Worm (Caenorhabditis elegans) whole organism, L4 larva: ENCODE results near the gene sto-3.
A peak's percentile ranks its signal among the peaks of the same experiment; 100 is the strongest.

ENCODE experiments used
- D1046.2 ChIP-seq: fragments of 200-800 bp; sonication (Bioruptor generic); IDR thresholded peaks from 2 replicates; pipeline ENCODE4 v1.3.6; 2022; ENCODE audit warnings: missing genetic modification characterization, missing compliant biosample characterization
- F37D6.2 ChIP-seq: sonication (generic microtip); optimal IDR thresholded peaks from 2 replicates; lab custom pipeline; 2016; ENCODE audit warnings: mild to moderate bottlenecking, missing genetic modification characterization, missing compliant biosample characterization
- F44E2.7 ChIP-seq: fragments of 200-800 bp; sonication (Bioruptor generic); IDR thresholded peaks from 2 replicates; pipeline ENCODE4 v2.1.2; 2022; ENCODE audit warnings: missing genetic modification characterization, missing compliant biosample characterization
- R02D3.7 ChIP-seq: fragments of 150-350 bp; sonication (generic microtip); optimal IDR thresholded peaks from 3 replicates; lab custom pipeline; 2014; ENCODE audit warnings: missing biosample characterization, missing genetic modification characterization
- Y105C5A.15 ChIP-seq: fragments of 200-800 bp; sonication (Bioruptor generic); IDR thresholded peaks from 2 replicates; pipeline ENCODE4 v1.3.6; 2022; ENCODE audit warnings: missing genetic modification characterization, missing compliant biosample characterization
- Y75B8A.6 ChIP-seq: fragments of 200-800 bp; sonication (Bioruptor generic); IDR thresholded peaks from 2 replicates; pipeline ENCODE4 v1.3.6; 2022; ENCODE audit warnings: missing genetic modification reagents, missing genetic modification characterization, missing compliant biosample characterization
- aha-1 ChIP-seq: fragments of 150-350 bp; peaks from one replicate; lab custom pipeline; 2014; ENCODE audit warnings: missing biosample characterization, missing genetic modification characterization
- ama-1 ChIP-seq: fragments of 150-350 bp; optimal IDR thresholded peaks from 2 replicates; lab custom pipeline; 2014; ENCODE audit warnings: inconsistent platforms, mixed read lengths
- ceh-32 ChIP-seq: sonication (generic microtip); optimal IDR thresholded peaks from 2 replicates; lab custom pipeline; 2016; ENCODE audit warnings: mild to moderate bottlenecking, missing genetic modification characterization, missing compliant biosample characterization; ENCODE audit not compliant: poor library complexity
- ceh-62 ChIP-seq: sonication (generic microtip); optimal IDR thresholded peaks from 2 replicates; lab custom pipeline; 2017; ENCODE audit warnings: missing biosample characterization, missing genetic modification characterization
- daf-12 ChIP-seq: fragments of 150-350 bp; optimal IDR thresholded peaks from 2 replicates; lab custom pipeline; 2014; ENCODE audit warnings: missing biosample characterization, missing genetic modification reagents, missing genetic modification characterization
- dmd-6 ChIP-seq: fragments of 200-800 bp; sonication (Bioruptor generic); IDR thresholded peaks from 2 replicates; pipeline ENCODE4 v1.3.6; 2022; ENCODE audit warnings: missing genetic modification reagents, missing genetic modification characterization, missing compliant biosample characterization
- duxl-1 ChIP-seq: sonication (generic microtip); optimal IDR thresholded peaks from 2 replicates; lab custom pipeline; 2016; ENCODE audit warnings: mild to moderate bottlenecking, missing genetic modification characterization, moderate library complexity, missing compliant biosample characterization; ENCODE audit not compliant: poor library complexity
- egl-43 ChIP-seq: fragments of 200-800 bp; sonication (Bioruptor generic); IDR thresholded peaks from 2 replicates; pipeline ENCODE4 v1.3.6; 2022; ENCODE audit warnings: missing genetic modification reagents, missing genetic modification characterization, missing compliant biosample characterization
- fos-1 ChIP-seq: fragments of 150-350 bp; optimal IDR thresholded peaks from 2 replicates; lab custom pipeline; 2014; ENCODE audit warnings: missing biosample characterization, missing genetic modification characterization
- hmg-1.1 ChIP-seq: fragments of 200-800 bp; sonication (Bioruptor generic); IDR thresholded peaks from 2 replicates; pipeline ENCODE4 v1.3.6; 2022; ENCODE audit warnings: missing genetic modification reagents, missing genetic modification characterization, missing compliant biosample characterization
- jun-1 ChIP-seq: fragments of 150-350 bp; optimal IDR thresholded peaks from 2 replicates; lab custom pipeline; 2014; ENCODE audit warnings: missing biosample characterization, missing genetic modification reagents, missing genetic modification characterization
- lin-1 ChIP-seq: fragments of 200-800 bp; sonication (Bioruptor generic); IDR thresholded peaks from 2 replicates; pipeline ENCODE4 v1.3.6; 2022; ENCODE audit warnings: missing genetic modification reagents, missing genetic modification characterization, missing compliant biosample characterization
- lin-29 ChIP-seq: fragments of 200-800 bp; sonication (Bioruptor generic); IDR thresholded peaks from 2 replicates; pipeline ENCODE4 v1.3.6; 2022; ENCODE audit warnings: missing genetic modification reagents, missing genetic modification characterization, missing compliant biosample characterization
- lin-39 ChIP-seq: fragments of 150-350 bp; optimal IDR thresholded peaks from 2 replicates; lab custom pipeline; 2014; ENCODE audit warnings: missing biosample characterization, missing genetic modification reagents, missing genetic modification characterization
- lir-3 ChIP-seq: sonication (generic microtip); optimal IDR thresholded peaks from 2 replicates; lab custom pipeline; 2016; ENCODE audit warnings: mild to moderate bottlenecking, missing genetic modification characterization, missing compliant biosample characterization
- lsy-2 ChIP-seq, 2 experiments: fragments of 150-350 bp in 1 of 2; sonication (generic microtip) in 1 of 2; optimal IDR thresholded peaks; 2 replicates each; lab custom pipeline; 2014 to 2017; ENCODE audit warnings: missing biosample characterization in 2 of 2, missing genetic modification characterization in 2 of 2
- mdl-1 ChIP-seq, 2 experiments: fragments of 150-350 bp in 1 of 2; sonication (generic microtip) in 1 of 2; optimal IDR thresholded peaks; 2 replicates each; lab custom pipeline; 2014 to 2017; ENCODE audit warnings: missing biosample characterization in 2 of 2, missing genetic modification characterization in 2 of 2
- mdt-29 ChIP-seq: fragments of 200-800 bp; sonication (Bioruptor generic); IDR thresholded peaks from 2 replicates; pipeline ENCODE4 v1.3.6; 2022; ENCODE audit warnings: missing genetic modification reagents, missing genetic modification characterization, missing compliant biosample characterization
- mep-1 ChIP-seq: fragments of 150-350 bp; sonication (generic microtip); optimal IDR thresholded peaks from 3 replicates; lab custom pipeline; 2014; ENCODE audit warnings: missing biosample characterization, missing genetic modification characterization
- mxl-3 ChIP-seq: fragments of 200-800 bp; sonication (Bioruptor generic); optimal IDR thresholded peaks from 2 replicates; lab custom pipeline; 2018; ENCODE audit warnings: mild to moderate bottlenecking, missing genetic modification characterization, missing compliant biosample characterization
- nhr-11 ChIP-seq: fragments of 150-350 bp; optimal IDR thresholded peaks from 2 replicates; lab custom pipeline; 2014; ENCODE audit warnings: missing biosample characterization, missing genetic modification characterization
- nhr-25 ChIP-seq: sonication (generic microtip); optimal IDR thresholded peaks from 2 replicates; lab custom pipeline; 2017; ENCODE audit warnings: missing genetic modification characterization, mild to moderate bottlenecking, missing compliant biosample characterization, antibody characterized with exemption, moderate library complexity, borderline replicate concordance; ENCODE audit not compliant: insufficient read depth
- nhr-28 ChIP-seq: fragments of 150-350 bp; optimal IDR thresholded peaks from 2 replicates; lab custom pipeline; 2014; ENCODE audit warnings: missing biosample characterization, missing genetic modification characterization
- nhr-41 ChIP-seq: fragments of 200-800 bp; sonication (Bioruptor generic); IDR thresholded peaks from 2 replicates; pipeline ENCODE4 v1.3.6; 2022; ENCODE audit warnings: missing genetic modification reagents, missing genetic modification characterization, missing compliant biosample characterization
- nhr-42 ChIP-seq: fragments of 200-800 bp; sonication (Bioruptor generic); IDR thresholded peaks from 2 replicates; pipeline ENCODE4 v1.3.6; 2022; ENCODE audit warnings: missing genetic modification characterization, missing compliant biosample characterization
- nhr-48 ChIP-seq: sonication (generic microtip); optimal IDR thresholded peaks from 2 replicates; lab custom pipeline; 2016; ENCODE audit warnings: mild to moderate bottlenecking, missing genetic modification characterization, missing compliant biosample characterization
- nhr-6 ChIP-seq: fragments of 150-350 bp; optimal IDR thresholded peaks from 2 replicates; lab custom pipeline; 2014; ENCODE audit warnings: missing biosample characterization, missing genetic modification characterization
- nhr-77 ChIP-seq: fragments of 150-350 bp; optimal IDR thresholded peaks from 2 replicates; lab custom pipeline; 2014; ENCODE audit warnings: missing biosample characterization, missing genetic modification characterization
- php-3 ChIP-seq: fragments of 200-800 bp; sonication (Bioruptor generic); IDR thresholded peaks from 2 replicates; pipeline ENCODE4 v1.3.6; 2022; ENCODE audit warnings: missing genetic modification reagents, missing genetic modification characterization, missing compliant biosample characterization
- saeg-2 ChIP-seq: fragments of 200-800 bp; sonication (Bioruptor generic); IDR thresholded peaks from 2 replicates; pipeline ENCODE4 v1.3.6; 2022; ENCODE audit warnings: missing genetic modification reagents, missing genetic modification characterization, missing compliant biosample characterization
- spr-1 ChIP-seq: sonication (generic microtip); optimal IDR thresholded peaks from 2 replicates; lab custom pipeline; 2016; ENCODE audit warnings: mild to moderate bottlenecking, missing genetic modification characterization, missing compliant biosample characterization
- tag-97 ChIP-seq: fragments of 200-800 bp; sonication (Bioruptor generic); IDR thresholded peaks from 2 replicates; pipeline ENCODE4 v1.3.6; 2022; ENCODE audit warnings: missing genetic modification characterization, missing compliant biosample characterization
- tra-1 ChIP-seq: fragments of 200-800 bp; sonication (Bioruptor generic); IDR thresholded peaks from 2 replicates; pipeline ENCODE4 v1.3.6; 2022; ENCODE audit warnings: missing genetic modification reagents, missing genetic modification characterization, missing compliant biosample characterization
- unc-130 ChIP-seq: sonication (generic microtip); optimal IDR thresholded peaks from 2 replicates; lab custom pipeline; 2016; ENCODE audit warnings: missing genetic modification reagents, missing genetic modification characterization, missing compliant biosample characterization
- zag-1 ChIP-seq: fragments of 150-350 bp; optimal IDR thresholded peaks from 2 replicates; lab custom pipeline; 2014; ENCODE audit warnings: missing biosample characterization, missing genetic modification characterization
- zfp-2 ChIP-seq: sonication (generic microtip); optimal IDR thresholded peaks from 2 replicates; lab custom pipeline; 2016; ENCODE audit warnings: mild to moderate bottlenecking, missing genetic modification characterization, missing compliant biosample characterization
- zfp-3 ChIP-seq: fragments of 200-800 bp; sonication (Bioruptor generic); conservative IDR thresholded peaks from 2 replicates; pipeline ENCODE4 v1.3.6; 2022; ENCODE audit warnings: missing genetic modification reagents, missing genetic modification characterization, missing compliant biosample characterization
- ztf-7 ChIP-seq: fragments of 150-350 bp; optimal IDR thresholded peaks from 2 replicates; lab custom pipeline; 2014; ENCODE audit warnings: missing biosample characterization, missing genetic modification characterization

The sto-3 gene

DNA sequence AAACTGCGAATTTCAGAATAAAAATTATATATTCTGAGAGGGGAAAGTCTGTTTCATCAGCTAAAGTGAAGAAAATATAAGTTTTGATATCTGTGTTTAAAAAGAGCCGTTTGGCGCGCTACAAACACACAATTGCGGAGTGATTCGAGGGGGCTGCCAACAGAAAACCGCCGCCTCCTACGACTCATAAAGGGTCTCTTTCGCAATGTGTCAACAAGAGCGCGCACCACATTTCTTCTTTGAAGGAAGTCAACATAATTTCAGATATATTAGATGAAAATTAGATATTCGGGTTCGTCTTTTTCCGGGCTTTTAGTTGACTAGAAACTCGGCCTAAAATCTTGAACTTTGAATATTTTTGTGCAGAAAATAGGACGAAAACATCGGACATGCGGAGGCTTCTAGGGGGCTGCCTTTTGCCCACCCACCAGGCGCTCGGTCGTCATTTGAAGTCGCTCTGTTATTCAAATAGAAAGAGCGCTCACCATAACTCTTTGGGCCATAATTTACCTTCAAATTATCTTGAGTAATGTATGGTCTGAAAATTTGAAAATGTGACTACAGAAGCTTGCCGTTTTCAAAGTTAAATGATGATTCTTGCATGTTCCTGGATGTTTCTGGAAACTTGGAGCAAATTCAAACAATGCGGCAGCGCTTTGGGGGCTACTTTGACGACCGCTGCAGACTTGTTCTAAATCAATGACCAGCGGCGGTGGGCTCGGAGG, 16.0 kb downstream of the sto-3 start (continued):
- peak; percentile 67 to 81 for TF ChIP-seq mdl-1 (tag; optimal IDR thresholded peaks at IDR 0.05; lab: Kevin White, UChicago)
- peak; percentile 93 for TF ChIP-seq zfp-3 (GFP tag; lab: Robert Waterston, UW)
- peak; percentile 84; the same call in 1 of the 2 replicates for TF ChIP-seq D1046.2 (GFP tag; lab: Robert Waterston, UW)
- TF ChIP-seq lin-1 (GFP tag; lab: Robert Waterston, UW) = peak; percentile 69; the same call in 1 of the 2 replicates
- peak; percentile 90 for TF ChIP-seq F37D6.2
- TF ChIP-seq hmg-1.1 = peak; percentile 91
- peak; percentile 91 for TF ChIP-seq nhr-42 (GFP tag; lab: Robert Waterston, UW)
- TF ChIP-seq mxl-3 (GFP tag; lab: Kevin White, UChicago) = peak; percentile 32
- no peak for TF ChIP-seq Y75B8A.6 (GFP tag; lab: Robert Waterston, UW)
- TF ChIP-seq ceh-62 = no peak
- no peak for TF ChIP-seq nhr-41 (GFP tag; lab: Robert Waterston, UW)
- TF ChIP-seq php-3 = peak; percentile 86; the same call in 1 of the 2 replicates
- TF ChIP-seq dmd-6 (GFP tag; lab: Robert Waterston, UW) = peak; percentile 83
- TF ChIP-seq spr-1 (tag; lab: Kevin White, UChicago) = peak; percentile 95
- TF ChIP-seq nhr-77 = peak; percentile 91
- TF ChIP-seq fos-1 (tag; lab: Kevin White, UChicago) = peak; percentile 80
- no peak for TF ChIP-seq Y105C5A.15 (GFP tag; lab: Robert Waterston, UW)
- TF ChIP-seq ceh-32 (tag; lab: Kevin White, UChicago) = peak; percentile 66
- peak; percentile 96 for TF ChIP-seq tra-1 (GFP tag; lab: Robert Waterston, UW)
- peak; percentile 74 for TF ChIP-seq jun-1 (tag; lab: Kevin White, UChicago)
- peak; percentile 86 for TF ChIP-seq nhr-28 (tag; lab: Kevin White, UChicago)
- TF ChIP-seq, all 104 proteins: peak for 77

DNA sequence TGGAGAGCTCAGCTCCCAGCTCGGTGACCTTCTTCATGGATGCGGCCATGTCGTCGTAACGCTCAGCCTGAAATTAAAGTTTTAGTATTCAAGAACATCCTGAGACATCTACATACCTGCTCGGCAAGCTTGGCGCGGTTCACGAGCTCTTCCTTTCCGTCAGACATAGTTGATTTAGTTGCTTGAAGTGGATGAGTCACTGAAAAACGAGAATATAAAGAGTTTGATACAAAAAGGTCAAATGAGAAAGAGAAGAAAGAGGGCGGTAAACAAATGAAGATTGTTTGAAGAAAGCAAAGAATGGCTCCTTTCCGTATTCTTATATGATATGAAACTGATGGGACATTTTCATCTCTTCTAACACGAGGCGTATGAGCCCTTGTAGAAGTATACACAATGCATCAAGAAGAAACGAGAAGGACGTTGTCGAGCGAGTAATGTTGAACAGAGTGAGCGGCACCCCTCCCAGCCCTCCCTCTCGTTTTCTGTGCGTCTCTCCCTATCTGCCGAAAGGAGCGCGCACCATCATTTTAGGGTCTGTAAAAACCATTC, 16.6 kb downstream of the sto-3 start, which contains the start of gene ftt-2:
TSS of gene ftt-2 (minus strand) at position 206 of the 552 bp plus-strand sequence.
- peak; percentile 27 for TF ChIP-seq nhr-6 (tag; lab: Kevin White, UChicago)
- TF ChIP-seq egl-43 = no peak
- peak; percentile 81 for TF ChIP-seq ama-1 (lab: Kevin White, UChicago)
- TF ChIP-seq ztf-7 (tag; lab: Kevin White, UChicago) = peak; percentile 2
- no peak for TF ChIP-seq saeg-2 (GFP tag; lab: Robert Waterston, UW)
- TF ChIP-seq dmd-6 (GFP tag; lab: Robert Waterston, UW) = no peak
- peak; percentile 94 for TF ChIP-seq aha-1 (tag; lab: Kevin White, UChicago)
- TF ChIP-seq zag-1 = no peak
- no peak for TF ChIP-seq daf-12

DNA sequence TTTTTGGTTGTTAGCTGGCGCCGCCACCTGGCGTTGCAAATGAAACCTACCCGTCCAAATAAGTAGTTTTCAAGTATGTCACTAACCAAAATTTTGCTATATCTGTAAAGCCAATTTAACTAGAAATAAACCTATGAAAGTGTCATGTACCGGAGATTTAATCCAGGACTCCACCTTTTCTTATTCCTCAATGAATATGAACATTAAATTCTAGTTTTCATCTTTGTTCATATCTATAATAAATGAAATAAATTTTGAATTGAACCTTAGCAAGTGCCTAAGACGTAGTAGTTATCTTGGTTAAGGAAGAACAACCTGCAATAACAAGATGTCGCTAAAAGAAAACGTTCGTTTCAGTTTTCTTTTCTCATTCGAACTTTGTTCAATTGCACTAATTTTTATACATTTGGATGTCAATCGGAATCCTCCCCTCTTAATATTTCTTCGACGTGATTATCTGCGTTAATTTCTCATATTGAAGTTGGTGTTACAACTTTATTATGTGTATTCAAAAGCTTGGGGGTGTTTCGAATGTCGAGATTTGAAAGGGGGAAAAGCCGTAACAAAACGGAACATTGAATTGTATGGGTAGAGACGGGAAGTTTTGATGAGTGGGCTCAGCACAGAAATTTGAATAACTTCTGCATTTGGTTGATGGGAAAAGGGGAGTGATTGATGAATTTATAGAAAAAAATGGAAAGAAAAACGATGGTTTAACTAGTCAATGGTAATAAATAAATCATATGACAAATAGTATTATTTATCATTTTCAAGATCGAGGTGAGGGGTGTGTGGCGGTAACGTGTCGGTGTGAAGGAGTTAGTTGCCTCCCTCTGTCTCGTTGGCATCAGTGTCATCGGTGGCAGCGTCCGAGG, 18.4 kb downstream of the sto-3 start:
- TF ChIP-seq lsy-2 (tag; optimal IDR thresholded peaks at IDR 0.05; lab: Kevin White, UChicago) = peak; percentile 66 to 87
- TF ChIP-seq nhr-25 (tag; lab: Kevin White, UChicago) = peak; percentile 50
- TF ChIP-seq zfp-2 (tag; lab: Kevin White, UChicago) = peak; percentile 25
- TF ChIP-seq mdt-29 (GFP tag; lab: Robert Waterston, UW) = peak; percentile 23; the same call in 1 of the 2 replicates
- TF ChIP-seq lin-1 (GFP tag; lab: Robert Waterston, UW) = no peak
- TF ChIP-seq lin-39 = peak; percentile 2
- peak; percentile 11 for TF ChIP-seq ceh-32 (tag; lab: Kevin White, UChicago)
- TF ChIP-seq lir-3 (tag; lab: Kevin White, UChicago) = no peak
- TF ChIP-seq F44E2.7 = no peak
- peak; percentile 94 for TF ChIP-seq mep-1
- peak; percentile 36 for TF ChIP-seq nhr-48 (tag; lab: Kevin White, UChicago)
- TF ChIP-seq R02D3.7 (tag; lab: Kevin White, UChicago) = no peak
- peak; percentile 65 for TF ChIP-seq duxl-1 (tag; lab: Kevin White, UChicago)
- peak; percentile 40 for TF ChIP-seq nhr-11 (tag; lab: Kevin White, UChicago)
- no peak for TF ChIP-seq lin-29 (GFP tag; lab: Robert Waterston, UW)
- 0 out of 2 replicates have a peak, but pooled peaks have one; percentile 29 for TF ChIP-seq tag-97 (GFP tag; lab: Robert Waterston, UW)
- no peak for TF ChIP-seq ztf-7 (tag; lab: Kevin White, UChicago)
- no peak for TF ChIP-seq unc-130 (GFP tag; lab: Kevin White, UChicago)
- peak; percentile 93 for TF ChIP-seq aha-1 (tag; lab: Kevin White, UChicago)
- TF ChIP-seq nhr-6 (tag; lab: Kevin White, UChicago) = no peak
